Worm (Caenorhabditis elegans): ENCODE measurements around the gene qua-1.

DNA sequence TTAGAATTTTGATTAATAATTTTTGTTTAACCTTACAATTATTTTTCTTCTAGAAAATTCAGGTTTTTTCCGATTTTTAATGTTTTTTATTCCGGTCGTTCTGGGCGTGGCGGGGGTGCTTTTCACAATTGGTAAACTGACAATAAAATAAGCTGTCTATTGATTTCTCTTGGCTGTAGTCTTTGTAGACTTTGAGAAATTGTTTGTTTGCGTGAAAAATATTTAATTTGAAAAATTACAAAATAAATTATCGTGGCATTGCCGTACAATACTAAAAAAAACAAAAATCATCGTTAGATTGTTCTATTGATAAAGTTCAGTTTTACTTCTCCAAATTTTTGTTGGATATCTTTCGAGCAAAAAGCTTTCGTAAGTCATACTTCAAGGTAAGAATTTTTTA is 47.9 kb downstream of the qua-1 start, which contains the start of gene F35C11.3:
- no peak for TF ChIP-seq rcor-1 (GFP tag; IDR thresholded peaks at IDR 0.05)
- no peak for TF ChIP-seq atf-7 (tag; optimal IDR thresholded peaks at IDR 0.05)
- TF ChIP-seq egrh-3 (GFP tag; IDR thresholded peaks at IDR 0.05), result no peak
- TF ChIP-seq ztf-25 (GFP tag; IDR thresholded peaks at IDR 0.05), result no peak
- no peak for TF ChIP-seq F55B11.4 (tag; optimal IDR thresholded peaks at IDR 0.05; ENCODE audit: borderline replicate concordance, insufficient read depth)
- no peak for TF ChIP-seq mel-28 (tag; optimal IDR thresholded peaks at IDR 0.05; ENCODE audit: borderline replicate concordance)
- no peak for TF ChIP-seq ZK185.1 (tag; optimal IDR thresholded peaks at IDR 0.05; ENCODE audit: poor library complexity, severe bottlenecking)
- no peak for TF ChIP-seq ceh-91 (GFP tag; IDR thresholded peaks at IDR 0.05)
- TF ChIP-seq unc-62 (GFP tag; optimal IDR thresholded peaks at IDR 0.05), result no peak
- TF ChIP-seq Y79H2A.3 (GFP tag; conservative IDR thresholded peaks at IDR 0.05), result no peak

Data from whole organism, young adult.